Worm (Caenorhabditis elegans) whole organism, L1 larva: Measurements from ENCODE around the gene T04F8.2.

Experiments
- Y116A8C.19 ChIP-seq: sonication (generic microtip); optimal IDR thresholded peaks from 2 replicates; lab custom pipeline; 2016; ENCODE audit warnings: missing compliant biosample characterization, missing genetic modification characterization, borderline replicate concordance
- aha-1 ChIP-seq: fragments of 150-350 bp; optimal IDR thresholded peaks from 2 replicates; lab custom pipeline; 2014; ENCODE audit warnings: missing biosample characterization, missing genetic modification characterization
- alr-1 ChIP-seq: fragments of 200-800 bp; sonication (Bioruptor generic); optimal IDR thresholded peaks from 2 replicates; lab custom pipeline; 2018; ENCODE audit warnings: borderline replicate concordance, mild to moderate bottlenecking, missing genetic modification characterization, missing compliant biosample characterization
- aly-2 ChIP-seq: fragments of 150-350 bp; optimal IDR thresholded peaks from 2 replicates; lab custom pipeline; 2014; ENCODE audit warnings: missing biosample characterization, missing genetic modification characterization
- blmp-1 ChIP-seq: fragments of 150-350 bp; optimal IDR thresholded peaks from 2 replicates; lab custom pipeline; 2014; ENCODE audit warnings: missing biosample characterization, missing genetic modification characterization
- ceh-82 ChIP-seq, 3 experiments: fragments of 150-350 bp in 1 of 3; sonication (generic microtip) in 2 of 3; optimal IDR thresholded peaks; 2 replicates each; lab custom pipeline; 2014 to 2017; ENCODE audit warnings: missing biosample characterization in 3 of 3, missing genetic modification characterization in 3 of 3
- ces-1 ChIP-seq: fragments of 150-350 bp; optimal IDR thresholded peaks from 2 replicates; lab custom pipeline; 2014; ENCODE audit warnings: missing biosample characterization, missing genetic modification reagents, missing genetic modification characterization
- dpl-1 ChIP-seq, 3 experiments: fragments of 150-350 bp in 2 of 3; sonication (generic microtip) in 1 of 3; optimal IDR thresholded peaks; 2 replicates each; lab custom pipeline; 2014 to 2017; ENCODE audit warnings: missing biosample characterization in 3 of 3, missing genetic modification characterization in 3 of 3, missing genetic modification reagents in 3 of 3
- efl-1 ChIP-seq, 4 experiments: fragments of 150-350 bp; optimal IDR thresholded peaks in 3 of 4; peaks in 1 of 4; 1 replicate in 1 of 4; 2 replicates in 3 of 4; lab custom pipeline; 2014; ENCODE audit warnings: missing biosample characterization in 2 of 4, missing genetic modification characterization in 2 of 4, missing genetic modification reagents in 2 of 4
- elt-2 ChIP-seq: sonication (generic microtip); optimal IDR thresholded peaks from 2 replicates; lab custom pipeline; 2016; ENCODE audit warnings: missing genetic modification characterization, mild to moderate bottlenecking, inconsistent platforms, missing compliant biosample characterization, missing genetic modification reagents
- ets-5 ChIP-seq: fragments of 200-800 bp; sonication (Bioruptor generic); IDR thresholded peaks from 2 replicates; pipeline ENCODE4 v1.3.6; 2022; ENCODE audit warnings: missing genetic modification characterization, missing compliant biosample characterization
- fkh-4 ChIP-seq: sonication (generic microtip); optimal IDR thresholded peaks from 2 replicates; lab custom pipeline; 2016; ENCODE audit warnings: missing compliant biosample characterization, missing genetic modification characterization, borderline replicate concordance
- fkh-8 ChIP-seq: sonication (generic microtip); optimal IDR thresholded peaks from 2 replicates; lab custom pipeline; 2016; ENCODE audit warnings: mild to moderate bottlenecking, missing genetic modification characterization, missing compliant biosample characterization
- fos-1 ChIP-seq: fragments of 150-350 bp; optimal IDR thresholded peaks from 2 replicates; lab custom pipeline; 2014; ENCODE audit warnings: missing biosample characterization, missing genetic modification characterization
- hlh-4 ChIP-seq: sonication (generic microtip); optimal IDR thresholded peaks from 2 replicates; lab custom pipeline; 2016; ENCODE audit warnings: mild to moderate bottlenecking, missing genetic modification characterization, missing compliant biosample characterization
- irx-1 ChIP-seq: sonication (generic microtip); optimal IDR thresholded peaks from 2 replicates; lab custom pipeline; 2016; ENCODE audit warnings: missing genetic modification characterization, missing compliant biosample characterization
- isw-1 ChIP-seq: fragments of 200-800 bp; sonication (Bioruptor generic); IDR thresholded peaks from 2 replicates; pipeline ENCODE4 v1.3.6; 2022; ENCODE audit warnings: missing genetic modification characterization, missing compliant biosample characterization
- jun-1 ChIP-seq: fragments of 150-350 bp; optimal IDR thresholded peaks from 2 replicates; lab custom pipeline; 2014; ENCODE audit warnings: missing biosample characterization, missing genetic modification reagents, missing genetic modification characterization
- lin-13 ChIP-seq: fragments of 150-350 bp; optimal IDR thresholded peaks from 2 replicates; lab custom pipeline; 2014; ENCODE audit warnings: missing biosample characterization, missing genetic modification reagents, missing genetic modification characterization
- lin-14 ChIP-seq: fragments of 200-800 bp; sonication (Bioruptor generic); optimal IDR thresholded peaks from 2 replicates; lab custom pipeline; 2018; ENCODE audit warnings: mild to moderate bottlenecking, missing genetic modification characterization, moderate library complexity, missing compliant biosample characterization
- lin-35 ChIP-seq, 2 experiments: fragments of 150-350 bp; optimal IDR thresholded peaks; 2 replicates each; lab custom pipeline; 2014; ENCODE audit warnings: missing biosample characterization in 2 of 2, missing genetic modification characterization in 2 of 2, missing genetic modification reagents in 2 of 2
- mef-2 ChIP-seq: fragments of 150-350 bp; optimal IDR thresholded peaks from 2 replicates; lab custom pipeline; 2014; ENCODE audit warnings: missing biosample characterization, missing genetic modification characterization
- mep-1 ChIP-seq: fragments of 150-350 bp; optimal IDR thresholded peaks from 2 replicates; lab custom pipeline; 2014; ENCODE audit warnings: missing biosample characterization, missing genetic modification characterization
- nhr-28 ChIP-seq: fragments of 150-350 bp; optimal IDR thresholded peaks from 2 replicates; lab custom pipeline; 2014; ENCODE audit warnings: missing biosample characterization, missing genetic modification characterization
- nhr-47 ChIP-seq: sonication (generic microtip); optimal IDR thresholded peaks from 2 replicates; lab custom pipeline; 2016; ENCODE audit warnings: mild to moderate bottlenecking, missing genetic modification characterization, moderate library complexity, missing compliant biosample characterization
- nhr-71 ChIP-seq: sonication (generic microtip); optimal IDR thresholded peaks from 2 replicates; lab custom pipeline; 2016; ENCODE audit warnings: mild to moderate bottlenecking, missing genetic modification characterization, moderate library complexity, missing compliant biosample characterization
- nhr-76 ChIP-seq: sonication (generic microtip); optimal IDR thresholded peaks from 2 replicates; lab custom pipeline; 2017; ENCODE audit warnings: missing biosample characterization, missing genetic modification characterization
- nhr-77 ChIP-seq: fragments of 150-350 bp; optimal IDR thresholded peaks from 2 replicates; lab custom pipeline; 2014; ENCODE audit warnings: missing biosample characterization, missing genetic modification characterization
- pqm-1 ChIP-seq: sonication (generic microtip); optimal IDR thresholded peaks from 3 replicates; lab custom pipeline; 2017; ENCODE audit warnings: missing biosample characterization, missing genetic modification characterization
- skn-1 ChIP-seq: fragments of 150-350 bp; optimal IDR thresholded peaks from 2 replicates; lab custom pipeline; 2014; ENCODE audit warnings: missing biosample characterization, missing genetic modification characterization
- sox-4 ChIP-seq: sonication (generic microtip); optimal IDR thresholded peaks from 2 replicates; lab custom pipeline; 2016; ENCODE audit warnings: missing genetic modification characterization, missing compliant biosample characterization
- swsn-7 ChIP-seq: sonication (generic microtip); optimal IDR thresholded peaks from 2 replicates; lab custom pipeline; 2016; ENCODE audit warnings: missing genetic modification characterization, missing compliant biosample characterization
- tbx-2 ChIP-seq: sonication (generic microtip); optimal IDR thresholded peaks from 2 replicates; lab custom pipeline; 2016; ENCODE audit warnings: missing genetic modification characterization, missing compliant biosample characterization
- unc-130 ChIP-seq: fragments of 150-350 bp; optimal IDR thresholded peaks from 2 replicates; lab custom pipeline; 2017; ENCODE audit warnings: missing biosample characterization, missing genetic modification characterization, inconsistent platforms
- unc-62 ChIP-seq: fragments of 150-350 bp; optimal IDR thresholded peaks from 2 replicates; lab custom pipeline; 2014; ENCODE audit warnings: missing biosample characterization, missing genetic modification reagents, missing genetic modification characterization
- xbp-1 ChIP-seq: sonication (generic microtip); optimal IDR thresholded peaks from 2 replicates; lab custom pipeline; 2016; ENCODE audit warnings: missing genetic modification characterization, missing compliant biosample characterization
- zag-1 ChIP-seq: fragments of 150-350 bp; optimal IDR thresholded peaks from 2 replicates; lab custom pipeline; 2014; ENCODE audit warnings: missing biosample characterization, missing genetic modification characterization
- ztf-11 ChIP-seq, 2 experiments: sonication (generic microtip); optimal IDR thresholded peaks; 2 replicates each; lab custom pipeline; 2016 to 2017; ENCODE audit warnings: missing genetic modification characterization in 2 of 2, missing biosample characterization in 1 of 2, missing compliant biosample characterization in 1 of 2
- ztf-4 ChIP-seq: fragments of 150-350 bp; optimal IDR thresholded peaks from 2 replicates; lab custom pipeline; 2014; ENCODE audit warnings: missing biosample characterization, missing genetic modification characterization

Gene T04F8.2

ce11 chrX:11684261-11684660 is 27.9 kb upstream of the T04F8.2 start, which contains the start of gene hnd-1:
Gene hnd-1 (plus strand): TSS chrX:11684561.
- TF ChIP-seq efl-1 (optimal IDR thresholded peaks at IDR 0.05; lab: Kevin White, UChicago): no peak
- TF ChIP-seq efl-1 (GFP tag; optimal IDR thresholded peaks at IDR 0.05 in 1 of 2; lab: Kevin White, UChicago): peak in 1 of 2 experiments; percentile 27
- TF ChIP-seq nhr-77 (tag; lab: Kevin White, UChicago): no peak

- TF ChIP-seq elt-2 (tag; lab: Kevin White, UChicago) (peak; percentile 71), lin-35 (GFP tag; optimal IDR thresholded peaks at IDR 0.05; lab: Kevin White, UChicago) (peak in 1 of 2 experiments; percentile 30), fos-1 (no peak)
Observed at ce11 chrX:11680851-11681250, 24.5 kb upstream of the T04F8.2 start, which contains the start of gene T04F8.7. Gene T04F8.7 (minus strand): TSS chrX:11680980.

ce11 chrX:11679211-11679977 is 23.0 kb upstream of the T04F8.2 start:
- TF ChIP-seq ces-1 (GFP tag; lab: Kevin White, UChicago) (no peak), unc-62 (GFP tag; lab: Kevin White, UChicago) (no peak), tbx-2 (tag; lab: Kevin White, UChicago) (no peak), nhr-71 (tag; lab: Kevin White, UChicago) (no peak), aha-1 (no peak), Y116A8C.19 (no peak), pqm-1 (tag; lab: Kevin White, UChicago) (no peak), mef-2 (tag; lab: Kevin White, UChicago) (no peak), fkh-4 (tag; lab: Kevin White, UChicago) (no peak), nhr-76 (tag; lab: Kevin White, UChicago) (no peak), isw-1 (GFP tag; lab: Robert Waterston, UW) (no peak), xbp-1 (tag; lab: Kevin White, UChicago) (no peak), lin-14 (GFP tag; lab: Kevin White, UChicago) (no peak), irx-1 (tag; lab: Kevin White, UChicago) (no peak), efl-1 (optimal IDR thresholded peaks at IDR 0.05; lab: Kevin White, UChicago) (no peak), efl-1 (GFP tag; optimal IDR thresholded peaks at IDR 0.05 in 1 of 2; lab: Kevin White, UChicago) (no peak), fkh-8 (no peak), ets-5 (no peak), mep-1 (tag; lab: Kevin White, UChicago) (no peak)
- TF ChIP-seq, all 84 proteins: peak for 0

ce11 chrX:11675573-11675972 is 19.2 kb upstream of the T04F8.2 start:
- TF ChIP-seq ztf-4 (tag; lab: Kevin White, UChicago) (no peak), tbx-2 (tag; lab: Kevin White, UChicago) (peak; percentile 6), ztf-11 (tag; optimal IDR thresholded peaks at IDR 0.05; lab: Kevin White, UChicago) (peak in 1 of 2 experiments; percentile 65)

ce11 chrX:11673063-11673759 is 16.8 kb upstream of the T04F8.2 start:
- TF ChIP-seq tbx-2 (tag; lab: Kevin White, UChicago) (peak; percentile 3), ztf-11 (tag; optimal IDR thresholded peaks at IDR 0.05; lab: Kevin White, UChicago) (peak in 1 of 2 experiments; percentile 37), zag-1 (tag; lab: Kevin White, UChicago) (no peak), sox-4 (tag; lab: Kevin White, UChicago) (no peak)

ce11 chrX:11666545-11667177 is 10.3 kb upstream of the T04F8.2 start, which contains the start of gene noca-2:
Gene noca-2 (plus strand): TSS chrX:11667127.
- TF ChIP-seq aly-2 (tag; lab: Kevin White, UChicago): no peak
- peak; percentile 11 for TF ChIP-seq nhr-47 (tag; lab: Kevin White, UChicago)
- no peak for TF ChIP-seq dpl-1 (GFP tag; optimal IDR thresholded peaks at IDR 0.05; lab: Kevin White, UChicago)
- TF ChIP-seq ceh-82 (tag; optimal IDR thresholded peaks at IDR 0.05; lab: Kevin White, UChicago): peak; percentile 3 to 39 (median 8)
- TF ChIP-seq mef-2 (tag; lab: Kevin White, UChicago): no peak
- TF ChIP-seq xbp-1 (tag; lab: Kevin White, UChicago): peak; percentile 11
- TF ChIP-seq unc-130 (tag; lab: Kevin White, UChicago): no peak
- TF ChIP-seq hlh-4 (tag; lab: Kevin White, UChicago): no peak
- no peak for TF ChIP-seq skn-1 (tag; lab: Kevin White, UChicago)
- TF ChIP-seq swsn-7 (tag; lab: Kevin White, UChicago): peak; percentile 26
- TF ChIP-seq alr-1 (tag; lab: Kevin White, UChicago): no peak
- TF ChIP-seq blmp-1 (tag; lab: Kevin White, UChicago): peak; percentile 11
- TF ChIP-seq nhr-28 (tag; lab: Kevin White, UChicago): no peak
- TF ChIP-seq lin-13 (GFP tag; lab: Kevin White, UChicago): no peak
- TF ChIP-seq nhr-71 (tag; lab: Kevin White, UChicago): peak; percentile 37
- no peak for TF ChIP-seq jun-1 (tag; lab: Kevin White, UChicago)
